Worm (Caenorhabditis elegans) whole organism, L4 larva: Measurements from ENCODE around the gene H01G02.3.

ENCODE experiments used
- F10B5.3 ChIP-seq: sonication (generic microtip); optimal IDR thresholded peaks from 2 replicates; lab custom pipeline; 2016; ENCODE audit warnings: mild to moderate bottlenecking, missing genetic modification characterization, missing compliant biosample characterization
- Y105C5A.15 ChIP-seq: fragments of 200-800 bp; sonication (Bioruptor generic); IDR thresholded peaks from 2 replicates; pipeline ENCODE4 v1.3.6; 2022; ENCODE audit warnings: missing genetic modification characterization, missing compliant biosample characterization
- Y75B8A.6 ChIP-seq: fragments of 200-800 bp; sonication (Bioruptor generic); IDR thresholded peaks from 2 replicates; pipeline ENCODE4 v1.3.6; 2022; ENCODE audit warnings: missing genetic modification reagents, missing genetic modification characterization, missing compliant biosample characterization
- ZK546.5 ChIP-seq, 2 experiments: sonication (generic microtip); optimal IDR thresholded peaks; 2 replicates each; lab custom pipeline; 2017; ENCODE audit warnings: missing biosample characterization in 2 of 2, missing genetic modification characterization in 2 of 2
- aha-1 ChIP-seq: fragments of 150-350 bp; peaks from one replicate; lab custom pipeline; 2014; ENCODE audit warnings: missing biosample characterization, missing genetic modification characterization
- aly-2 ChIP-seq: sonication (generic microtip); optimal IDR thresholded peaks from 2 replicates; lab custom pipeline; 2018; ENCODE audit warnings: missing biosample characterization, missing genetic modification characterization
- ama-1 ChIP-seq: fragments of 150-350 bp; optimal IDR thresholded peaks from 2 replicates; lab custom pipeline; 2014; ENCODE audit warnings: inconsistent platforms, mixed read lengths
- ces-1 ChIP-seq: fragments of 150-350 bp; sonication (generic microtip); optimal IDR thresholded peaks from 4 replicates; lab custom pipeline; 2014; ENCODE audit warnings: missing biosample characterization, missing genetic modification reagents, missing genetic modification characterization
- cey-2 ChIP-seq: sonication (generic microtip); optimal IDR thresholded peaks from 3 replicates; lab custom pipeline; 2017; ENCODE audit warnings: missing genetic modification characterization, mild to moderate bottlenecking, missing compliant biosample characterization, antibody characterized with exemption, borderline replicate concordance; ENCODE audit not compliant: insufficient read depth
- daf-16 ChIP-seq, 3 experiments: sonication (generic microtip); optimal IDR thresholded peaks; 2 replicates each; lab custom pipeline; 2016 to 2017; ENCODE audit warnings: missing genetic modification characterization in 3 of 3, missing genetic modification reagents in 3 of 3, mild to moderate bottlenecking in 2 of 3, missing compliant biosample characterization in 2 of 3, missing biosample characterization in 1 of 3, moderate library complexity in 1 of 3
- daf-19 ChIP-seq: fragments of 200-800 bp; sonication (Bioruptor generic); conservative IDR thresholded peaks from 2 replicates; pipeline ENCODE4 v1.3.6; 2022; ENCODE audit warnings: missing genetic modification characterization, missing compliant biosample characterization
- dmd-6 ChIP-seq: fragments of 200-800 bp; sonication (Bioruptor generic); IDR thresholded peaks from 2 replicates; pipeline ENCODE4 v1.3.6; 2022; ENCODE audit warnings: missing genetic modification reagents, missing genetic modification characterization, missing compliant biosample characterization
- dpl-1 ChIP-seq: fragments of 150-350 bp; optimal IDR thresholded peaks from 2 replicates; lab custom pipeline; 2014; ENCODE audit warnings: missing biosample characterization, missing genetic modification reagents, missing genetic modification characterization
- fos-1 ChIP-seq: fragments of 150-350 bp; optimal IDR thresholded peaks from 2 replicates; lab custom pipeline; 2014; ENCODE audit warnings: missing biosample characterization, missing genetic modification characterization
- gei-8 ChIP-seq: fragments of 200-800 bp; sonication (Bioruptor generic); optimal IDR thresholded peaks from 2 replicates; lab custom pipeline; 2018; ENCODE audit warnings: mild to moderate bottlenecking, missing genetic modification characterization, missing compliant biosample characterization
- hlh-30 ChIP-seq: sonication (generic microtip); optimal IDR thresholded peaks from 2 replicates; lab custom pipeline; 2017; ENCODE audit warnings: antibody characterized with exemption, mild to moderate bottlenecking, missing genetic modification characterization, missing compliant biosample characterization; ENCODE audit not compliant: insufficient read depth
- hmg-1.1 ChIP-seq: fragments of 200-800 bp; sonication (Bioruptor generic); IDR thresholded peaks from 2 replicates; pipeline ENCODE4 v1.3.6; 2022; ENCODE audit warnings: missing genetic modification reagents, missing genetic modification characterization, missing compliant biosample characterization
- lin-1 ChIP-seq: fragments of 200-800 bp; sonication (Bioruptor generic); IDR thresholded peaks from 2 replicates; pipeline ENCODE4 v1.3.6; 2022; ENCODE audit warnings: missing genetic modification reagents, missing genetic modification characterization, missing compliant biosample characterization
- lir-3 ChIP-seq: sonication (generic microtip); optimal IDR thresholded peaks from 2 replicates; lab custom pipeline; 2016; ENCODE audit warnings: mild to moderate bottlenecking, missing genetic modification characterization, missing compliant biosample characterization
- lsy-2 ChIP-seq, 2 experiments: fragments of 150-350 bp in 1 of 2; sonication (generic microtip) in 1 of 2; optimal IDR thresholded peaks; 2 replicates each; lab custom pipeline; 2014 to 2017; ENCODE audit warnings: missing biosample characterization in 2 of 2, missing genetic modification characterization in 2 of 2
- mdl-1 ChIP-seq, 2 experiments: fragments of 150-350 bp in 1 of 2; sonication (generic microtip) in 1 of 2; optimal IDR thresholded peaks; 2 replicates each; lab custom pipeline; 2014 to 2017; ENCODE audit warnings: missing biosample characterization in 2 of 2, missing genetic modification characterization in 2 of 2
- mep-1 ChIP-seq: fragments of 150-350 bp; sonication (generic microtip); optimal IDR thresholded peaks from 3 replicates; lab custom pipeline; 2014; ENCODE audit warnings: missing biosample characterization, missing genetic modification characterization
- mxl-3 ChIP-seq: fragments of 200-800 bp; sonication (Bioruptor generic); optimal IDR thresholded peaks from 2 replicates; lab custom pipeline; 2018; ENCODE audit warnings: mild to moderate bottlenecking, missing genetic modification characterization, missing compliant biosample characterization
- nhr-10 ChIP-seq: fragments of 150-350 bp; optimal IDR thresholded peaks from 2 replicates; lab custom pipeline; 2014; ENCODE audit warnings: missing biosample characterization, missing genetic modification characterization
- nhr-11 ChIP-seq: fragments of 150-350 bp; optimal IDR thresholded peaks from 2 replicates; lab custom pipeline; 2014; ENCODE audit warnings: missing biosample characterization, missing genetic modification characterization
- nhr-237 ChIP-seq: sonication (generic microtip); optimal IDR thresholded peaks from 2 replicates; lab custom pipeline; 2017; ENCODE audit warnings: missing biosample characterization, missing genetic modification characterization
- pqm-1 ChIP-seq: sonication (generic microtip); optimal IDR thresholded peaks from 2 replicates; lab custom pipeline; 2017; ENCODE audit warnings: missing biosample characterization, missing genetic modification characterization
- rbr-2 ChIP-seq: sonication (generic microtip); optimal IDR thresholded peaks from 2 replicates; lab custom pipeline; 2016; ENCODE audit warnings: missing genotype, missing genetic modification characterization, missing compliant biosample characterization
- set-16 ChIP-seq: fragments of 200-800 bp; sonication (Bioruptor generic); IDR thresholded peaks from 2 replicates; pipeline ENCODE4 v1.3.6; 2022; ENCODE audit warnings: missing genetic modification reagents, missing genetic modification characterization, missing compliant biosample characterization
- snpc-4 ChIP-seq: fragments of 150-350 bp; optimal IDR thresholded peaks from 2 replicates; lab custom pipeline; 2014; ENCODE audit warnings: missing biosample characterization, missing genetic modification characterization
- spr-1 ChIP-seq: sonication (generic microtip); optimal IDR thresholded peaks from 2 replicates; lab custom pipeline; 2016; ENCODE audit warnings: mild to moderate bottlenecking, missing genetic modification characterization, missing compliant biosample characterization
- unc-130 ChIP-seq: sonication (generic microtip); optimal IDR thresholded peaks from 2 replicates; lab custom pipeline; 2016; ENCODE audit warnings: missing genetic modification reagents, missing genetic modification characterization, missing compliant biosample characterization
- unc-62 ChIP-seq, 3 experiments: fragments of 150-350 bp in 1 of 3; sonication (generic microtip); optimal IDR thresholded peaks in 2 of 3; peaks in 1 of 3; 1 replicate in 1 of 3; 2 replicates in 2 of 3; lab custom pipeline; 2014 to 2017; ENCODE audit warnings: missing biosample characterization in 3 of 3, missing genetic modification characterization in 3 of 3, missing genetic modification reagents in 3 of 3, missing genotype in 1 of 3
- zfp-2 ChIP-seq: sonication (generic microtip); optimal IDR thresholded peaks from 2 replicates; lab custom pipeline; 2016; ENCODE audit warnings: mild to moderate bottlenecking, missing genetic modification characterization, missing compliant biosample characterization
- zfp-3 ChIP-seq: fragments of 200-800 bp; sonication (Bioruptor generic); conservative IDR thresholded peaks from 2 replicates; pipeline ENCODE4 v1.3.6; 2022; ENCODE audit warnings: missing genetic modification reagents, missing genetic modification characterization, missing compliant biosample characterization
- zip-11 ChIP-seq: fragments of 200-800 bp; sonication (Bioruptor generic); IDR thresholded peaks from 2 replicates; pipeline ENCODE4 v1.3.6; 2022; ENCODE audit warnings: missing genetic modification characterization, missing compliant biosample characterization
- ztf-11 ChIP-seq: fragments of 150-350 bp; optimal IDR thresholded peaks from 2 replicates; lab custom pipeline; 2014; ENCODE audit warnings: missing biosample characterization, missing genetic modification characterization

H01G02.3 gene

DNA sequence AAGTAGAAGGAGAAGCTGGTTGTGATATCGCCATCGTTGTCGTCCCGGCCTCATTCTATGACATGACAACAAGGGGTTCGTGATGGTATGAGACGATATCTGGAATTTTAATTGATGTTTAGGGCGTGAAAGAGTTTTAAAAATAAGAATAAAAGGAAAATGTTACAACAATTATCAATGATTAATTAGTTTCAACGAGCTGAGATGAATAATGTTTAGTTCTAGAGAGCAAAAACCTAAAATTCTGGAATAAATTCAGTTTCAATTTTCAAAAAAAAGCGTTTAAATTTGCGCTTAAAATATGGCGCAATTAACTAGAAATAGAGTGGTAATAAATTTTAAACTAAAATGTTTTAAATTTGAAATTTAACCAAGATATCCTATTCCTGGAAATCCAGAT is at the start of gene H01G02.3:
TSS of gene H01G02.3 (minus strand) at position 101 of the 400 bp plus-strand sequence.
- TF ChIP-seq gei-8 (no peak), ces-1 (no peak), rbr-2 (tag; lab: Kevin White, UChicago) (no peak), zfp-2 (no peak), hlh-30 (tag; lab: Kevin White, UChicago) (no peak)

DNA sequence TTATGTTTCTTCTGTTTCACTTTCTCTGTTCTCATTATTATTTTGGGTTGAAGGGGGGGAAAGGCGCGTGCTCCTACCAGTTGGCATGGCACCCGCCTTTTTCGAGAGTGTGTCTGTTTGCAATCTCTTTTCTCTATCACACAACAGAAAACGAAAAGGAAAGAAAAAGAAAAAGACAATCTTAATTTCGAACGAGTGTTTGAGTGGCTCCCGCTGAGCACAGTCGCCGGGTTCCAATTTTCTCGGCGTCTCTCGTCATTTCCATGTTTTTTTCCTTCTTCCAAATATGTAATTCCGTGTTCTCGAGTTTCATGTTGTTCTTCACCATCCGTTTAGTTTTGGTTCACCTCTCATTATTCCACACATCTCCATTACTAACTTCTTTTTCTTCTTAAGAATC is 49.7 kb upstream of the H01G02.3 start, which contains the start of gene F38H4.3:
TSS of gene F38H4.3 (plus strand) at position 301 of the 400 bp plus-strand sequence.
- TF ChIP-seq F10B5.3 (tag; lab: Kevin White, UChicago) (no peak), dmd-6 (GFP tag; lab: Robert Waterston, UW) (no peak), set-16 (GFP tag; lab: Robert Waterston, UW) (no peak), ama-1 (lab: Kevin White, UChicago) (no peak), unc-62 (GFP tag; optimal IDR thresholded peaks at IDR 0.05 in 1 of 2; lab: Kevin White, UChicago) (no peak), unc-62 (tag; optimal IDR thresholded peaks at IDR 0.05; lab: Kevin White, UChicago) (no peak), ztf-11 (tag; lab: Kevin White, UChicago) (no peak), dpl-1 (GFP tag; lab: Kevin White, UChicago) (no peak), aha-1 (tag; lab: Kevin White, UChicago) (no peak), daf-19 (GFP tag; lab: Robert Waterston, UW) (no peak), mdl-1 (tag; optimal IDR thresholded peaks at IDR 0.05; lab: Kevin White, UChicago) (no peak), hmg-1.1 (GFP tag; lab: Robert Waterston, UW) (no peak), Y75B8A.6 (GFP tag; lab: Robert Waterston, UW) (no peak), unc-130 (no peak), ZK546.5 (tag; optimal IDR thresholded peaks at IDR 0.05; lab: Kevin White, UChicago) (no peak)

DNA sequence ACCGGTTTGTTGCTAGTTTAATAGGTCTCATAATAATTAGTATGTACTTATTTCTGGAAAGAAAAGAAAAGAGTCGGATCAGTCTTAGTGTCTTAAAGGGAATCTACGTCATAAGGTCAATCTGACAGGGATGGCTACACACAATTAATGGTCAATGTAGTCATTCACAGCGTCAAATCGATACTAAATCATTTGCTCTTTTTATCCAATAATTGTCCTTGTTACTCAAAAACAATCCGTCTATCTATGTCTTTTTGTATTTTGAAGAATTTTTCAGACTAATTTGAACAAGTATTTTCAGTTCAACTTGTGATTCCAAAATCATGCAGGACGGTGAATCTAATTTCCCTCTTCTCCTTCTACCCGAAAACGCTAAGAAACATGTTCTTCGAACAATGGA is 46.3 kb upstream of the H01G02.3 start, which contains the start of gene fbxb-3:
TSS of gene fbxb-3 (plus strand) at position 301 of the 400 bp plus-strand sequence.
- TF ChIP-seq hlh-30 (tag; lab: Kevin White, UChicago) (no peak), nhr-10 (no peak), zfp-3 (GFP tag; lab: Robert Waterston, UW) (no peak), snpc-4 (tag; lab: Kevin White, UChicago) (no peak), hmg-1.1 (GFP tag; lab: Robert Waterston, UW) (no peak), fos-1 (tag; lab: Kevin White, UChicago) (no peak), pqm-1 (tag; lab: Kevin White, UChicago) (no peak), lir-3 (tag; lab: Kevin White, UChicago) (no peak), mep-1 (tag; lab: Kevin White, UChicago) (no peak), Y105C5A.15 (GFP tag; lab: Robert Waterston, UW) (no peak), lsy-2 (tag; optimal IDR thresholded peaks at IDR 0.05; lab: Kevin White, UChicago) (no peak), rbr-2 (tag; lab: Kevin White, UChicago) (no peak), spr-1 (tag; lab: Kevin White, UChicago) (no peak), aly-2 (tag; lab: Kevin White, UChicago) (no peak)

DNA sequence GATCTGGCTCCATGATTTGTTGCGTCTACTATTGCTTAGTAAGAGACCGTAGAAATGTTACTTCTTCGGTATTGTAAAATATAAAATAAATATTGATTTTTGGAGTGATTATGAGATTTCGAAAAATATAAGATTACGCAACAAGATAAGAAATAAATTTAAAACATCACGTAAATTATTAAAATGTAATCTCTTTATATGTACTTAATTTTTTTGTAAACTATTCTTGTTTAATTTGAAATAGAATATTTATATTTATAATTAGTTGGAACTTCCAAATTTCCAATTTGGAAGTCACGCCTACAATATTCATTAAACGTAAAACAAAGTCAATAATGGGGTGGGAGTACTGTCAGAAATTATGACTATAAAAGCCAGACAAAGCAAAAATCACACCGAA is 41.1 kb upstream of the H01G02.3 start, which contains the start of gene M117.4:
TSS of gene M117.4 (minus strand) at position 101 of the 400 bp plus-strand sequence.
- no peak for TF ChIP-seq cey-2 (tag; lab: Kevin White, UChicago)
- TF ChIP-seq zip-11 (GFP tag; lab: Robert Waterston, UW): no peak
- TF ChIP-seq daf-16 (GFP tag; optimal IDR thresholded peaks at IDR 0.05; lab: Kevin White, UChicago): no peak
- TF ChIP-seq daf-16 (tag; optimal IDR thresholded peaks at IDR 0.05; lab: Kevin White, UChicago): no peak
- no peak for TF ChIP-seq nhr-11 (tag; lab: Kevin White, UChicago)
- no peak for TF ChIP-seq lin-1 (GFP tag; lab: Robert Waterston, UW)
- TF ChIP-seq nhr-237: no peak
- no peak for TF ChIP-seq mxl-3 (GFP tag; lab: Kevin White, UChicago)
- no peak for TF ChIP-seq nhr-10
